Worm (Caenorhabditis elegans) whole organism, midembryonic: ENCODE results near the gene far-2.

Experiments used
- flt-1 ChIP-seq: fragments of 200-800 bp; sonication (Bioruptor generic); IDR thresholded peaks from 2 replicates; pipeline ENCODE4 v1.3.6; 2022; ENCODE audit warnings: missing genetic modification characterization, missing compliant biosample characterization
- ztf-23 ChIP-seq: fragments of 200-800 bp; sonication (Bioruptor generic); IDR thresholded peaks from 2 replicates; pipeline ENCODE4 v1.3.6; 2022; ENCODE audit warnings: missing genetic modification reagents, missing genetic modification characterization, missing compliant biosample characterization

DNA sequence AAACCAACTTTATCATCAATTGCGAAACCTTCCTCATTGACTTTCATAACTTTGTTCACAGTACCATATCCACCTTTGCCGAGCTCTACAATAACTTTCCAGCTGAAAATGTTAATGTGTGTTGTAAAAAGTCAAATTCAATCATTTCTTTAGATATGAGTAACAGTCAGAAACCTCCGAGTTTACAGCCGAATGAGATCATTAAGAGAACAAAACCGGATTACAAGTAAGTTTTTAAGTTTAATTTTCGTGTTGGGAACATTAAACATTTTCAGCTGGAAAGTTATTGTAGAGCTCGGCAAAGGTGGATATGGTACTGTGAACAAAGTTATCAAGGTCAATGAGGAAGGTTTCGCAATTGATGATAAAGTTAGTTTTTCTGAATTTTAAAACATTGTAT, 19.6 kb downstream of the far-2 start, which contains the start of gene ZK507.1:
- TF ChIP-seq ztf-23 (GFP tag; lab: Robert Waterston, UW) (no peak), flt-1 (GFP tag; lab: Robert Waterston, UW) (no peak)
